Worm (Caenorhabditis elegans): Measurements from ENCODE around the gene F23A7.5.
A peak's percentile ranks its signal among the peaks of the same experiment; 100 is the strongest.

The F23A7.5 gene

DNA sequence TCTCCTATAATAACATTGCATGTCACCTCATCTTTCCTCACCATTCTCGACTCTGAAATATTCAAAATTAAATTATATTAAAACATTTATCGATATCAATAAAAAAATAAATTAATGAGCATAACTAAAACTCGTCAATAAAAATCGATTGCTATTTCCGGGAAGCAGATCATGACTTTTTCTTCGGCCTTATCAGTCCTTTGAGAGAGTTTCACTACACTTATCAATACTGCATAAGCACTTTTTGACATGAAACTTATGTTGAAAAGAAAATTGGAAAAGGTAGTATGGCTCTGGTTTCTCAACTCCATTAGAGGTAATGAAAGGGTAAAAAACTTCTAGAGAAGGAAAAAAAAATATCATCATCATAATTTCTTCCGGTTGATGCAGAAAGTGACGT is 31.4 kb downstream of the F23A7.5 start:
- TF ChIP-seq elt-2 (tag; optimal IDR thresholded peaks at IDR 0.05): peak; percentile 83
- peak; percentile 70 for TF ChIP-seq pqm-1 (tag; optimal IDR thresholded peaks at IDR 0.05)
- TF ChIP-seq elt-1 (tag; optimal IDR thresholded peaks at IDR 0.05): no peak
- TF ChIP-seq ceh-16 (tag; optimal IDR thresholded peaks at IDR 0.05): no peak
- TF ChIP-seq pha-4 (tag; optimal IDR thresholded peaks at IDR 0.05): peak; percentile 19

DNA sequence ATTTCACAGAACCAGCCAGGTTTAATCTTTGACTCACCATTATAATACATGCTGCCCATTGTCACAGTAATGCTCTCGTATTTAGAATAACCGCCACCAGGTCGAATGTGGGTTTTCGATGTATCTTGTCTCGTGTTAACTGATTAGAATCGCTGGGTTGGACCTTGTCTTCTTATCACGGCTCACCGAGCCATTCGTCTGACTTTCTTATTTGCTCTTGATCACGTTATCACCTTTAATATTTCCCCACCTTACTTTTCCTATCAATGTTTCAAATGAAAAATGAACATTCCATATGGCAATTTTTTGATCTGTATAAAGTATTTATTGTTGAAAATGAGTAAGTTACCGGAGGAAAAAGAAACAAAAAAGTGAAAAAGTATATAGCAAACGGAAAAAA is 33.3 kb downstream of the F23A7.5 start, which contains the start of gene sgk-1:
Gene sgk-1, minus strand, starts transcription at position 130 of the 400 bp plus-strand sequence.
- TF ChIP-seq nhr-77 (tag; optimal IDR thresholded peaks at IDR 0.05): no peak
- TF ChIP-seq pqm-1 (tag; optimal IDR thresholded peaks at IDR 0.05): peak; percentile 75
- no peak for TF ChIP-seq sea-2 (GFP tag; optimal IDR thresholded peaks at IDR 0.05)
- TF ChIP-seq tbx-2 (tag; optimal IDR thresholded peaks at IDR 0.05): no peak
- TF ChIP-seq ZK546.5 (tag; optimal IDR thresholded peaks at IDR 0.05): no peak
- TF ChIP-seq ceh-9 (tag; optimal IDR thresholded peaks at IDR 0.05): no peak
- peak; percentile 79 for TF ChIP-seq elt-2 (tag; optimal IDR thresholded peaks at IDR 0.05)

DNA sequence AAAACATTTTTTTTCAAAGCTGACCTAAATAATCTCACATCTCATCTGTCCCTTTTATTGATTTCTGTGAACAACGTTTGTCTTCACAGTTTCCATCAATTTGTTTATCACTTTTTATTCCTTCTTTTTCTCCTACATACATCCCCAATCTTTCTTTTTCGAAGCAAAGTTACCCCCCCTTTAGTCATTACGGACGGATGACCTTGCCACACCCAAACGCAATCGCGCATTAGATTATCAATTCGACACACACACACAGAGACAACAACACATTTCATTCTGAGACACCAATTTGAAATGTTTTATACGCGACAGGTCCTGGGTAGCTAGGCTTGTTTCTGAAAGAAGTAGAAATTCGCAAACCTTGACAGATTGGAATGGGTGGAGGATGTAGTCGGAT is 34.6 kb downstream of the F23A7.5 start:
- no peak for TF ChIP-seq ceh-82 (tag; optimal IDR thresholded peaks at IDR 0.05)
- no peak for TF ChIP-seq skn-1 (tag; optimal IDR thresholded peaks at IDR 0.05)
- TF ChIP-seq ceh-9 (tag; optimal IDR thresholded peaks at IDR 0.05): no peak
- TF ChIP-seq nhr-25 (tag; optimal IDR thresholded peaks at IDR 0.05): peak; percentile 62

DNA sequence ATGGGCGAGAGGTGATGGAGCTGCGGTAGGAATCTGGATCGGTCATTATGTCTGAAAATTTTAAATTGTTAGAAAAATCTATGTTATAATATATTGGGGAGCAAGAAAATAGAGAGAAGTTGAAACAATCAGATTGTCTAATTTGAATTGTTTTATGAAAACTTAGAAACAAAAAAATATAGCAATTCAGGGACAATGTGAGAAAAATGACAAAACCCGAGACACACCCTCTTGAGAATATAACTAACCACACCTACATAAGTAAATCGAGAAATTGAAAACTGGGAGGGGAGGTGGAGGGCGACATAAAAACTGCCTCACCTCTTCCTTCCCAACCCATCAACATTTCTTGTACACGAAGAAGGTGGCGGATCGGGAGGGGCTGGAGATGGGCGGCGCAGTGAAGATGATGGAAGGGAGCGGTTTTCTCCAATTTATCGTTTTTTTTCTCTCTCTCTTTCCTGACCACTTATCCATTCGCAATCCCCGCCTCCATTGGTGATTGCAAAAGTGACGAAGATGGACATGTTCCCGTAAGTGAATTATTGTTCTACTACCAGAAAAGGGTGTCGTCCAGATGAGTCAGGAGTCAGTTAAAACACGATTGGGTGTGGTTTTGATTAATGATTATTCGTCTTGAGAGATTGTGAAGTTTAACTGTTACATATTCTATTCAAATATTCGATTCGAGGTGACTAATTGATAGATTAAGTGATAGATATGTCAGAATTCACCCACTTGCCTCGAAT is 37.1 kb downstream of the F23A7.5 start, which contains the start of gene mua-6:
Gene mua-6, minus strand, starts transcription at position 51 of the 749 bp plus-strand sequence.
- TF ChIP-seq nhr-43 (tag; optimal IDR thresholded peaks at IDR 0.05; ENCODE audit: poor library complexity, severe bottlenecking) (peak; percentile 3), nhr-77 (tag; optimal IDR thresholded peaks at IDR 0.05) (no peak), egl-27 (tag; optimal IDR thresholded peaks at IDR 0.05) (no peak), R02D3.7 (tag; optimal IDR thresholded peaks at IDR 0.05) (no peak), snpc-4 (tag; optimal IDR thresholded peaks at IDR 0.05) (no peak)

DNA sequence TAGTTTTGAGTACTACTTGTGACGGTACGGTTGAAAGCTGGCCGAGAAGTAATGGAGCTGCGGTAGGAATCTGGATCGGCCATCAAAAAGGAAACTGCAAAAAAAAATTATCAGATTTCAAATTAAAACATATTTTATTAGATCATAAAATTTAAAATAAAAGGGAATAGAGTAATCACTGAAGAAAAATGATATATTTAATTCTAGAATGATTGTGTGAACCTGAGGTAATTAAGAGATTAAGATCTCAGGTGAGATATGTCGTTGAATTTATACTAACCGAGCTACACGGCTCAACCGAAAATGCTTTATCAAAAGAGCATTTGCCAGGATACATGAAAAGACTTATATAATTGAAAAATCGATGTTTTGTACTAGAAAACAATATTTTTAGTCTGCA is 41.2 kb downstream of the F23A7.5 start, which contains the start of gene ifa-3:
Gene ifa-3, minus strand, starts transcription at position 101 of the 400 bp plus-strand sequence.
- TF ChIP-seq lin-39 (tag; optimal IDR thresholded peaks at IDR 0.05) (no peak), elt-1 (tag; optimal IDR thresholded peaks at IDR 0.05) (no peak), nhr-76 (tag; optimal IDR thresholded peaks at IDR 0.05) (no peak), hmg-11 (tag; optimal IDR thresholded peaks at IDR 0.05) (no peak), fkh-10 (GFP tag; optimal IDR thresholded peaks at IDR 0.05) (no peak), lin-15B (tag; optimal IDR thresholded peaks at IDR 0.05) (no peak), fos-1 (tag; optimal IDR thresholded peaks at IDR 0.05) (no peak), unc-39 (tag; optimal IDR thresholded peaks at IDR 0.05) (no peak), egl-27 (tag; optimal IDR thresholded peaks at IDR 0.05) (no peak), nhr-11 (tag; optimal IDR thresholded peaks at IDR 0.05) (no peak), nhr-28 (tag; optimal IDR thresholded peaks at IDR 0.05) (no peak), pqm-1 (tag; optimal IDR thresholded peaks at IDR 0.05) (no peak)

DNA sequence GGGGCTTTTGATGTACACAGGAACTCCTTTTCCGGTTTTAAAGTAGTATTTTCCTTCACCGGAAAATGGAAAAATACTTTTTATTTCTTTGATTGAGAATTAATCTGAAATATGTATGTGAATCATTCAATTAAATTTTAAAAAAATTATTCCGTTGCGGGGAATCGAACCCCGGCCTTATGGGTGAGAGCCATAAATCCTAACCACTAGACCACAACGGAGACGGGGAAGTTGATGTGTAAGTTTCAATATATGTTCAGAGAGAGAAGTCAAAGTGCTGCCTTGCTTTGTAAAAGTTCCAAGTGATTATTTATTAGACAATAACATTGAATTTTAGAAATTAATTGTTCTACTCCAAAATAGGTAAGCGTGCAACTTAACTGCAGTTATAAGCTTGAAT is 42.4 kb downstream of the F23A7.5 start:
- TF ChIP-seq aly-2 (tag; optimal IDR thresholded peaks at IDR 0.05): no peak
- TF ChIP-seq ceh-28 (tag; optimal IDR thresholded peaks at IDR 0.05): no peak
- peak; percentile 26 for TF ChIP-seq nhr-77 (tag; optimal IDR thresholded peaks at IDR 0.05)
- no peak for TF ChIP-seq sea-2 (GFP tag; optimal IDR thresholded peaks at IDR 0.05)
- TF ChIP-seq snpc-4 (tag; optimal IDR thresholded peaks at IDR 0.05): peak; percentile 21
- no peak for TF ChIP-seq nhr-76 (tag; optimal IDR thresholded peaks at IDR 0.05)
- TF ChIP-seq jun-1 (tag; optimal IDR thresholded peaks at IDR 0.05): peak; percentile 10
- no peak for TF ChIP-seq eor-1 (tag; optimal IDR thresholded peaks at IDR 0.05)
- TF ChIP-seq elt-1 (tag; optimal IDR thresholded peaks at IDR 0.05): no peak
- TF ChIP-seq egl-27 (tag; optimal IDR thresholded peaks at IDR 0.05): peak; percentile 14
- peak; percentile 19 for TF ChIP-seq nfya-1 (tag; optimal IDR thresholded peaks at IDR 0.05; ENCODE audit: insufficient read depth)
- TF ChIP-seq fkh-10 (GFP tag; optimal IDR thresholded peaks at IDR 0.05): no peak
- TF ChIP-seq fkh-2 (tag; optimal IDR thresholded peaks at IDR 0.05): no peak
- TF ChIP-seq mdl-1 (tag; optimal IDR thresholded peaks at IDR 0.05): no peak
- TF ChIP-seq nhr-12 (tag; optimal IDR thresholded peaks at IDR 0.05): no peak
- no peak for TF ChIP-seq egl-5 (tag; optimal IDR thresholded peaks at IDR 0.05)
- TF ChIP-seq ceh-16 (tag; optimal IDR thresholded peaks at IDR 0.05): no peak
- peak; percentile 6 for TF ChIP-seq nhr-23 (tag; optimal IDR thresholded peaks at IDR 0.05)
- TF ChIP-seq ceh-9 (tag; optimal IDR thresholded peaks at IDR 0.05): no peak
- TF ChIP-seq ztf-4 (tag; optimal IDR thresholded peaks at IDR 0.05): no peak
- no peak for TF ChIP-seq nhr-67 (tag; optimal IDR thresholded peaks at IDR 0.05)
- TF ChIP-seq nhr-43 (tag; optimal IDR thresholded peaks at IDR 0.05; ENCODE audit: poor library complexity, severe bottlenecking): peak; percentile 38
- no peak for TF ChIP-seq ceh-82 (tag; optimal IDR thresholded peaks at IDR 0.05)
- TF ChIP-seq fos-1 (tag; optimal IDR thresholded peaks at IDR 0.05): no peak
- no peak for TF ChIP-seq ztf-11 (tag; optimal IDR thresholded peaks at IDR 0.05)
- no peak for TF ChIP-seq hmg-11 (tag; optimal IDR thresholded peaks at IDR 0.05)
- TF ChIP-seq nhr-11 (tag; optimal IDR thresholded peaks at IDR 0.05): no peak
- no peak for TF ChIP-seq pha-4 (tag; optimal IDR thresholded peaks at IDR 0.05)
- TF ChIP-seq ZK546.5 (tag; optimal IDR thresholded peaks at IDR 0.05): no peak
- TF ChIP-seq unc-62 (GFP tag; optimal IDR thresholded peaks at IDR 0.05): no peak
